Worm (Caenorhabditis elegans): ENCODE results near the gene ZK829.1.

The ZK829.1 gene

ce11 chrIV:11902832-11903231 lies 39.4 kb downstream of the ZK829.1 start:
- TF ChIP-seq nhr-25 (tag; optimal IDR thresholded peaks at IDR 0.05) (peak; percentile 3), aly-2 (tag; optimal IDR thresholded peaks at IDR 0.05) (no peak), elt-1 (tag; optimal IDR thresholded peaks at IDR 0.05) (no peak), peb-1 (tag; optimal IDR thresholded peaks at IDR 0.05) (no peak), nhr-21 (tag; optimal IDR thresholded peaks at IDR 0.05) (no peak), lsy-2 (tag; optimal IDR thresholded peaks at IDR 0.05) (no peak), crh-2 (tag; optimal IDR thresholded peaks at IDR 0.05) (no peak)

ce11 chrIV:11901215-11901614 lies 41.0 kb downstream of the ZK829.1 start:
- TF ChIP-seq egl-27 (tag; optimal IDR thresholded peaks at IDR 0.05) (peak; percentile 10), nhr-25 (tag; optimal IDR thresholded peaks at IDR 0.05) (peak; percentile 51), blmp-1 (tag; optimal IDR thresholded peaks at IDR 0.05; ENCODE audit: insufficient read depth) (peak; percentile 27), unc-55 (GFP tag; optimal IDR thresholded peaks at IDR 0.05) (no peak), peb-1 (tag; optimal IDR thresholded peaks at IDR 0.05) (no peak), sma-9 (GFP tag; optimal IDR thresholded peaks at IDR 0.05) (peak; percentile 53), sma-9 (tag; optimal IDR thresholded peaks at IDR 0.05) (no peak), sma-3 (GFP tag; optimal IDR thresholded peaks at IDR 0.05) (peak; percentile 12)

DNA sequence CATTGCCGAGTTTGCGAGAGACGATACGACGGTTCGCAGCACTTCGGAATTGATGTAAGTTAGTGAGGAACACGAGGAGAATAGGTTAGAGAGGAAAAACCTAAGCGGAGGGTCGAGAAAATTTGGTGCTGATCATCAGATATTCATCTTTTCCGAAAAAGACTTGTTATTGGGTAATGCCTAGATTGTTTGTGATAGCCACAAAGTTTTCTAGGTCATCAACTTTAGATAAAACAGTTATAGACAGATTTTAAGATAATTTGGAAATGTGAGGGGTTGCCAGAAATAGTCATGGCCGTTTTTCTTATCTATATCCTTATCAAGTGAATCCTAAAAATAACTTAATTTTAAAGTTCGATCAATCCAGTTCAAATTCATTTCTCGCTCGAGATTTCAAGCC lies 41.8 kb downstream of the ZK829.1 start:
- no peak for TF ChIP-seq lin-39 (tag; optimal IDR thresholded peaks at IDR 0.05)
- peak; percentile 70 for TF ChIP-seq sma-9 (GFP tag; optimal IDR thresholded peaks at IDR 0.05)
- no peak for TF ChIP-seq sma-9 (tag; optimal IDR thresholded peaks at IDR 0.05)
- TF ChIP-seq snpc-4 (tag; optimal IDR thresholded peaks at IDR 0.05): no peak
- TF ChIP-seq Y55F3AM.14 (GFP tag; optimal IDR thresholded peaks at IDR 0.05): no peak
- no peak for TF ChIP-seq elt-3 (tag; optimal IDR thresholded peaks at IDR 0.05)
- peak; percentile 90 for TF ChIP-seq elt-1 (tag; optimal IDR thresholded peaks at IDR 0.05)
- no peak for TF ChIP-seq unc-55 (GFP tag; optimal IDR thresholded peaks at IDR 0.05)
- no peak for TF ChIP-seq blmp-1 (tag; optimal IDR thresholded peaks at IDR 0.05; ENCODE audit: insufficient read depth)

- TF ChIP-seq lsy-2 (tag; optimal IDR thresholded peaks at IDR 0.05) (peak in 1 of 2 experiments; percentile 21), blmp-1 (tag; optimal IDR thresholded peaks at IDR 0.05; ENCODE audit: insufficient read depth) (peak; percentile 20), sma-3 (GFP tag; optimal IDR thresholded peaks at IDR 0.05) (peak; percentile 71), nhr-25 (tag; optimal IDR thresholded peaks at IDR 0.05) (peak; percentile 38), C34F6.9 (tag; optimal IDR thresholded peaks at IDR 0.05) (no peak), fos-1 (tag; optimal IDR thresholded peaks at IDR 0.05) (peak; percentile 21), sem-4 (tag; optimal IDR thresholded peaks at IDR 0.05) (peak; percentile 36), nhr-21 (tag; optimal IDR thresholded peaks at IDR 0.05) (peak; percentile 69), egl-27 (tag; optimal IDR thresholded peaks at IDR 0.05) (peak; percentile 31), sma-9 (GFP tag; optimal IDR thresholded peaks at IDR 0.05) (peak; percentile 76), sma-9 (tag; optimal IDR thresholded peaks at IDR 0.05) (no peak), nhr-23 (tag; optimal IDR thresholded peaks at IDR 0.05) (no peak)
These were observed 42.9 kb downstream of the ZK829.1 start, which contains the start of gene nhr-43 for ce11 chrIV:11899358-11899757. Gene nhr-43 (plus strand): TSS chrIV:11899590.

- TF ChIP-seq nhr-25 (tag; optimal IDR thresholded peaks at IDR 0.05): peak; percentile 73
- peak; percentile 16 for TF ChIP-seq blmp-1 (tag; optimal IDR thresholded peaks at IDR 0.05; ENCODE audit: insufficient read depth)
- peak in 1 of 2 experiments; percentile 58 for TF ChIP-seq lsy-2 (tag; optimal IDR thresholded peaks at IDR 0.05)
- TF ChIP-seq nhr-21 (tag; optimal IDR thresholded peaks at IDR 0.05): peak; percentile 84
- TF ChIP-seq sma-9 (GFP tag; optimal IDR thresholded peaks at IDR 0.05): peak; percentile 79
- TF ChIP-seq sma-9 (tag; optimal IDR thresholded peaks at IDR 0.05): no peak
- peak; percentile 72 for TF ChIP-seq fos-1 (tag; optimal IDR thresholded peaks at IDR 0.05)
- TF ChIP-seq elt-3 (tag; optimal IDR thresholded peaks at IDR 0.05): no peak
- no peak for TF ChIP-seq sma-3 (GFP tag; optimal IDR thresholded peaks at IDR 0.05)
These were observed 44.5 kb downstream of the ZK829.1 start for ce11 chrIV:11897710-11898109.

- TF ChIP-seq lin-39 (tag; optimal IDR thresholded peaks at IDR 0.05) (no peak), F13H6.1 (tag; optimal IDR thresholded peaks at IDR 0.05) (no peak), dmd-4 (tag; optimal IDR thresholded peaks at IDR 0.05) (no peak), mab-5 (tag; optimal IDR thresholded peaks at IDR 0.05) (no peak), C34F6.9 (tag; optimal IDR thresholded peaks at IDR 0.05) (no peak), Y55F3AM.14 (GFP tag; optimal IDR thresholded peaks at IDR 0.05) (no peak), crh-2 (tag; optimal IDR thresholded peaks at IDR 0.05) (no peak), unc-62 (GFP tag; optimal IDR thresholded peaks at IDR 0.05) (no peak), skn-1 (tag; optimal IDR thresholded peaks at IDR 0.05) (no peak), ZK546.5 (tag; optimal IDR thresholded peaks at IDR 0.05) (no peak), unc-55 (GFP tag; optimal IDR thresholded peaks at IDR 0.05) (no peak), elt-3 (tag; optimal IDR thresholded peaks at IDR 0.05) (no peak), nhr-23 (tag; optimal IDR thresholded peaks at IDR 0.05) (no peak), gmeb-1 (tag; optimal IDR thresholded peaks at IDR 0.05) (no peak), nhr-10 (tag; optimal IDR thresholded peaks at IDR 0.05) (no peak), nhr-21 (tag; optimal IDR thresholded peaks at IDR 0.05) (no peak)
These were observed 48.9 kb downstream of the ZK829.1 start for ce11 chrIV:11893336-11893735.
